Fruit fly (Drosophila melanogaster) whole organism, embryonic: ENCODE data around the gene CG14147.

Source experiments
- ATbp ChIP-seq: fragments of 200-800 bp; sonication (Bioruptor generic); optimal IDR thresholded peaks from 2 replicates; lab custom pipeline; 2017; ENCODE audit warnings: missing biosample characterization, mild to moderate bottlenecking, missing genetic modification characterization, missing genetic modification reagents
- Adf1 ChIP-seq: fragments of 200-800 bp; sonication (Bioruptor generic); IDR thresholded peaks from 2 replicates; pipeline ENCODE4 v1.3.6; 2022; ENCODE audit warnings: missing biosample characterization, missing genetic modification characterization
- B-H2 ChIP-seq: fragments of 200-800 bp; sonication (Bioruptor generic); optimal IDR thresholded peaks from 2 replicates; lab custom pipeline; 2018; ENCODE audit warnings: missing biosample characterization, mild to moderate bottlenecking, missing genetic modification characterization
- Bgb ChIP-seq: fragments of 200-800 bp; sonication (Bioruptor generic); IDR thresholded peaks from 2 replicates; pipeline ENCODE4 v1.3.6; 2022; ENCODE audit warnings: missing biosample characterization, missing genetic modification characterization; ENCODE audit not compliant: partially characterized antibody
- BtbVII ChIP-seq: fragments of 200-800 bp; sonication (Bioruptor generic); optimal IDR thresholded peaks from 3 replicates; lab custom pipeline; 2017; ENCODE audit warnings: missing biosample characterization, mild to moderate bottlenecking, missing genetic modification characterization
- C15 ChIP-seq: fragments of 200-800 bp; sonication (Bioruptor generic); IDR thresholded peaks from 3 replicates; pipeline ENCODE4 v1.3.6; 2022; ENCODE audit warnings: missing biosample characterization, missing genetic modification characterization
- CG10321 ChIP-seq: fragments of 200-800 bp; sonication (Bioruptor generic); IDR thresholded peaks from 2 replicates; pipeline ENCODE4 v1.3.6; 2022; ENCODE audit warnings: missing biosample characterization, missing genetic modification characterization
- CG10979 ChIP-seq: fragments of 200-800 bp; sonication (Bioruptor generic); optimal IDR thresholded peaks from 2 replicates; lab custom pipeline; 2018; ENCODE audit warnings: missing biosample characterization, mild to moderate bottlenecking, missing genetic modification characterization, moderate library complexity
- CG12219 ChIP-seq: fragments of 200-800 bp; sonication (Bioruptor generic); optimal IDR thresholded peaks from 3 replicates; lab custom pipeline; 2018; ENCODE audit warnings: missing biosample characterization, mild to moderate bottlenecking, missing genetic modification characterization
- CG16863 ChIP-seq: fragments of 200-800 bp; sonication (Bioruptor generic); optimal IDR thresholded peaks from 3 replicates; lab custom pipeline; 2016; ENCODE audit warnings: missing biosample characterization, missing genetic modification characterization
- CG17359 ChIP-seq: fragments of 200-800 bp; sonication (Bioruptor generic); optimal IDR thresholded peaks from 3 replicates; lab custom pipeline; 2018; ENCODE audit warnings: missing biosample characterization, mild to moderate bottlenecking, missing genetic modification characterization, moderate library complexity
- CG17612 ChIP-seq: fragments of 200-800 bp; sonication (Bioruptor generic); IDR thresholded peaks from 2 replicates; pipeline ENCODE4 v1.3.6; 2022; ENCODE audit warnings: missing biosample characterization, missing genetic modification characterization
- CG3847 ChIP-seq: fragments of 200-800 bp; sonication (Bioruptor generic); IDR thresholded peaks from 2 replicates; pipeline ENCODE4 v1.3.6; 2022; ENCODE audit warnings: missing biosample characterization, missing genetic modification characterization
- CG4328 ChIP-seq: fragments of 200-800 bp; sonication (Bioruptor generic); optimal IDR thresholded peaks from 3 replicates; lab custom pipeline; 2017; ENCODE audit warnings: missing biosample characterization, missing genetic modification reagents, missing genetic modification characterization
- CG5953 ChIP-seq: fragments of 200-800 bp; sonication (Bioruptor generic); IDR thresholded peaks from 2 replicates; pipeline ENCODE4 v1.3.6; 2022; ENCODE audit warnings: missing biosample characterization, missing genetic modification characterization
- CTCF ChIP-seq: fragments of 200-800 bp; sonication (Bioruptor generic); optimal IDR thresholded peaks from 2 replicates; lab custom pipeline; 2017; ENCODE audit warnings: missing biosample characterization, mild to moderate bottlenecking, missing genetic modification characterization, moderate library complexity
- E2f2 ChIP-seq: fragments of 200-800 bp; sonication (Bioruptor generic); IDR thresholded peaks from 2 replicates; pipeline ENCODE4 v1.3.6; 2022; ENCODE audit warnings: missing biosample characterization, missing genetic modification characterization
- Fer1 ChIP-seq: fragments of 200-800 bp; sonication (Bioruptor generic); optimal IDR thresholded peaks from 2 replicates; lab custom pipeline; 2017; ENCODE audit warnings: missing biosample characterization, mild to moderate bottlenecking, missing genetic modification characterization
- Hmx ChIP-seq: fragments of 200-800 bp; sonication (Bioruptor generic); optimal IDR thresholded peaks from 2 replicates; lab custom pipeline; 2016; ENCODE audit warnings: missing biosample characterization, missing genetic modification characterization
- Jarid2 ChIP-seq: fragments of 200-800 bp; sonication (Bioruptor generic); optimal IDR thresholded peaks from 3 replicates; lab custom pipeline; 2017; ENCODE audit warnings: mild to moderate bottlenecking, missing biosample characterization, missing genetic modification reagents, missing genetic modification characterization
- Max ChIP-seq: fragments of 200-800 bp; sonication (Bioruptor generic); optimal IDR thresholded peaks from 2 replicates; lab custom pipeline; 2016; ENCODE audit warnings: missing biosample characterization, mild to moderate bottlenecking, missing genetic modification characterization
- Myb ChIP-seq: fragments of 200-800 bp; sonication (Bioruptor generic); optimal IDR thresholded peaks from 2 replicates; lab custom pipeline; 2016; ENCODE audit warnings: missing biosample characterization, missing genetic modification characterization
- Neu2 ChIP-seq: fragments of 200-800 bp; sonication (Bioruptor generic); optimal IDR thresholded peaks from 3 replicates; lab custom pipeline; 2016; ENCODE audit warnings: missing biosample characterization, missing genetic modification characterization, borderline replicate concordance
- Scr ChIP-seq: fragments of 200-800 bp; sonication (Bioruptor generic); IDR thresholded peaks from 2 replicates; pipeline ENCODE4 v1.3.6; 2022; ENCODE audit warnings: missing biosample characterization, missing genetic modification characterization; ENCODE audit not compliant: partially characterized antibody
- Sry-β ChIP-seq: fragments of 200-800 bp; sonication (Bioruptor generic); optimal IDR thresholded peaks from 2 replicates; lab custom pipeline; 2018; ENCODE audit warnings: missing biosample characterization, mild to moderate bottlenecking, missing genetic modification characterization, moderate library complexity
- Sry-δ ChIP-seq: fragments of 200-800 bp; sonication (Bioruptor generic); optimal IDR thresholded peaks from 2 replicates; lab custom pipeline; 2016; ENCODE audit warnings: missing biosample characterization, missing genetic modification characterization
- YL-1 ChIP-seq: fragments of 200-800 bp; sonication (Bioruptor generic); optimal IDR thresholded peaks from 3 replicates; lab custom pipeline; 2017; ENCODE audit warnings: missing biosample characterization, mild to moderate bottlenecking, missing genetic modification characterization
- bowl ChIP-seq: fragments of 200-800 bp; sonication (Bioruptor generic); IDR thresholded peaks from 2 replicates; pipeline ENCODE4 v1.3.6; 2022; ENCODE audit warnings: missing biosample characterization, missing genetic modification characterization
- cg ChIP-seq: fragments of 200-800 bp; sonication (Bioruptor generic); optimal IDR thresholded peaks from 3 replicates; lab custom pipeline; 2019; ENCODE audit warnings: missing biosample characterization, mild to moderate bottlenecking, missing genetic modification characterization, moderate library complexity
- fu2 ChIP-seq: fragments of 200-800 bp; sonication (Bioruptor generic); optimal IDR thresholded peaks from 2 replicates; lab custom pipeline; 2016; ENCODE audit warnings: missing biosample characterization, missing genetic modification characterization
- her ChIP-seq: fragments of 200-800 bp; sonication (Bioruptor generic); optimal IDR thresholded peaks from 2 replicates; lab custom pipeline; 2016; ENCODE audit warnings: missing biosample characterization, missing genetic modification characterization
- ind ChIP-seq: fragments of 200-800 bp; sonication (Bioruptor generic); optimal IDR thresholded peaks from 3 replicates; lab custom pipeline; 2016; ENCODE audit warnings: missing biosample characterization, missing genetic modification characterization
- klu ChIP-seq: fragments of 200-800 bp; sonication (Bioruptor generic); IDR thresholded peaks from 2 replicates; pipeline ENCODE4 v1.3.6; 2022; ENCODE audit warnings: missing biosample characterization, missing genetic modification characterization
- lola ChIP-seq, 3 experiments: fragments of >200 bp in 2 of 3; fragments of 200-800 bp in 1 of 3; sonication (Bioruptor generic) in 1 of 3; optimal IDR thresholded peaks; 2 replicates each; lab custom pipeline; 2017 to 2019; ENCODE audit warnings: missing biosample characterization in 3 of 3, missing genetic modification characterization in 3 of 3, mild to moderate bottlenecking in 1 of 3, moderate library complexity in 1 of 3
- luna ChIP-seq: fragments of 200-800 bp; sonication (Bioruptor generic); optimal IDR thresholded peaks from 2 replicates; lab custom pipeline; 2016; ENCODE audit warnings: missing biosample characterization, missing genetic modification characterization
- nom ChIP-seq: fragments of 200-800 bp; sonication (Bioruptor generic); optimal IDR thresholded peaks from 2 replicates; lab custom pipeline; 2017; ENCODE audit warnings: missing biosample characterization, missing genetic modification characterization, mild to moderate bottlenecking, moderate library complexity, missing genetic modification reagents
- peb ChIP-seq: fragments of 200-800 bp; sonication (Bioruptor generic); IDR thresholded peaks from 2 replicates; pipeline ENCODE4 v1.3.6; 2022; ENCODE audit warnings: missing biosample characterization, missing genetic modification characterization
- sqz ChIP-seq: fragments of 200-800 bp; sonication (Bioruptor generic); optimal IDR thresholded peaks from 3 replicates; lab custom pipeline; 2018; ENCODE audit warnings: missing biosample characterization, mild to moderate bottlenecking, missing genetic modification characterization
- stc ChIP-seq: fragments of 200-800 bp; sonication (Bioruptor generic); IDR thresholded peaks from 2 replicates; pipeline ENCODE4 v1.3.6; 2022; ENCODE audit warnings: missing biosample characterization, missing genetic modification characterization
- unpg ChIP-seq: fragments of 200-800 bp; sonication (Bioruptor generic); optimal IDR thresholded peaks from 3 replicates; lab custom pipeline; 2018; ENCODE audit warnings: missing biosample characterization, mild to moderate bottlenecking, missing genetic modification characterization, moderate library complexity

CG14147 gene

dm6 chr3L:10951109-10951508 lies 21.3 kb upstream of the CG14147 start (continued):
- TF ChIP-seq Jarid2 (GFP tag; lab: Kevin White, UChicago), result no peak
- no peak for TF ChIP-seq CG16863 (GFP tag; lab: Kevin White, UChicago)
- no peak for TF ChIP-seq Hmx (GFP tag; lab: Kevin White, UChicago)
- no peak for TF ChIP-seq Bgb
- TF ChIP-seq CG12219 (GFP tag; lab: Kevin White, UChicago), result no peak
- no peak for TF ChIP-seq CG3847
- TF ChIP-seq klu (GFP tag; lab: Robert Waterston, UW), result no peak
- no peak for TF ChIP-seq Sry-β (GFP tag; lab: Kevin White, UChicago)
- no peak for TF ChIP-seq CG10321 (GFP tag; lab: Robert Waterston, UW)
- no peak for TF ChIP-seq C15
- no peak for TF ChIP-seq cg (GFP tag; lab: Kevin White, UChicago)
- no peak for TF ChIP-seq CTCF (GFP tag; lab: Kevin White, UChicago)
- no peak for TF ChIP-seq BtbVII (GFP tag; lab: Kevin White, UChicago)
- peak; percentile 48 for TF ChIP-seq CG17359 (tag; lab: Kevin White, UChicago)
- TF ChIP-seq ATbp (GFP tag; lab: Kevin White, UChicago), result peak; percentile 21
- TF ChIP-seq Adf1 (GFP tag; lab: Robert Waterston, UW), result no peak
- no peak for TF ChIP-seq YL-1 (GFP tag; lab: Kevin White, UChicago)
- TF ChIP-seq her (GFP tag; lab: Kevin White, UChicago), result no peak
- TF ChIP-seq peb (GFP tag; lab: Robert Waterston, UW), result no peak
- TF ChIP-seq sqz (GFP tag; lab: Kevin White, UChicago), result no peak
- TF ChIP-seq ind, result no peak
- no peak for TF ChIP-seq Neu2 (GFP tag; lab: Kevin White, UChicago)
- TF ChIP-seq Sry-δ (GFP tag; lab: Kevin White, UChicago), result no peak
- no peak for TF ChIP-seq Myb
- TF ChIP-seq bowl (GFP tag; lab: Robert Waterston, UW), result no peak
- TF ChIP-seq E2f2 (GFP tag; lab: Robert Waterston, UW), result no peak
- TF ChIP-seq B-H2, result no peak
- TF ChIP-seq Max (GFP tag; lab: Kevin White, UChicago), result no peak
- no peak for TF ChIP-seq Scr (GFP tag; lab: Robert Waterston, UW)
- peak; percentile 46 for TF ChIP-seq unpg
- TF ChIP-seq, all 482 proteins: peak for 77

dm6 chr3L:10952106-10952653 lies 20.3 kb upstream of the CG14147 start:
- TF ChIP-seq nom (GFP tag; lab: Kevin White, UChicago), result peak; percentile 9
- no peak for TF ChIP-seq lola (GFP tag; optimal IDR thresholded peaks at IDR 0.05; lab: Kevin White, UChicago)
- no peak for TF ChIP-seq CG10979
- TF ChIP-seq luna (GFP tag; lab: Kevin White, UChicago), result no peak
- TF ChIP-seq CG5953 (GFP tag; lab: Robert Waterston, UW), result no peak
- peak; percentile 6 for TF ChIP-seq sqz (GFP tag; lab: Kevin White, UChicago)
- no peak for TF ChIP-seq Fer1 (GFP tag; lab: Kevin White, UChicago)
- TF ChIP-seq stc (GFP tag; lab: Robert Waterston, UW), result no peak
- no peak for TF ChIP-seq CG17612
- no peak for TF ChIP-seq CG17359 (tag; lab: Kevin White, UChicago)
- TF ChIP-seq CG4328 (GFP tag; lab: Kevin White, UChicago), result no peak
- no peak for TF ChIP-seq fu2 (GFP tag; lab: Kevin White, UChicago)
